Worm (Caenorhabditis elegans) whole organism, L4/young adult: ENCODE measurements around the gene C44B9.2.

ENCODE experiments used
- W03F9.2 ChIP-seq: fragments of 150-350 bp; optimal IDR thresholded peaks from 2 replicates; lab custom pipeline; 2014; ENCODE audit warnings: missing biosample characterization, missing genetic modification characterization
- dao-5 ChIP-seq: sonication (generic microtip); optimal IDR thresholded peaks from 2 replicates; lab custom pipeline; 2016; ENCODE audit warnings: missing genotype, missing genetic modification characterization, moderate library complexity, missing compliant biosample characterization
- him-1 ChIP-seq: sonication (generic microtip); optimal IDR thresholded peaks from 2 replicates; lab custom pipeline; 2016; ENCODE audit warnings: missing genotype, missing genetic modification reagents, missing genetic modification characterization, missing compliant biosample characterization

C44B9.2 gene

DNA sequence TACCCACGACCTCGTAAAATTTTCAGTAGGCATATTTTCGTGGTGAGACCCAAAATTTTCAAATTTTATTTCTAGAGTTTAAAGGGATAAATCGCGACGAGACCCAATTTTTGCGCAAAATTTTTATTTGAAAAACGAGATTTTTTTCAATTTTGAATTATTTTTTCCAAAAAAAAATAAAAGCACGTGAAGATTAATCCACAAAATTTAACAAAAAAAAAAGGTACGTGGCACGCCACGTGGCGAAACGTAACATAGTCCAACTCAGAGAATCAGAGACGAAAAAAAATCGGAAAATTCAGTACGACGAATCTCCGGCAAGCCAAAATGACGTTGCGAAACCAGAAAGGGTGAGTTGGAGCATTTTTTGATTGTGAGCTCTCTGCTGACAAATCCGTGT lies at the start of gene C44B9.2:
Gene C44B9.2 (plus strand): TSS at position 301 of the 400 bp plus-strand sequence.
- no peak for TF ChIP-seq W03F9.2
- TF ChIP-seq him-1 (tag; lab: Kevin White, UChicago): no peak
- no peak for TF ChIP-seq dao-5

DNA sequence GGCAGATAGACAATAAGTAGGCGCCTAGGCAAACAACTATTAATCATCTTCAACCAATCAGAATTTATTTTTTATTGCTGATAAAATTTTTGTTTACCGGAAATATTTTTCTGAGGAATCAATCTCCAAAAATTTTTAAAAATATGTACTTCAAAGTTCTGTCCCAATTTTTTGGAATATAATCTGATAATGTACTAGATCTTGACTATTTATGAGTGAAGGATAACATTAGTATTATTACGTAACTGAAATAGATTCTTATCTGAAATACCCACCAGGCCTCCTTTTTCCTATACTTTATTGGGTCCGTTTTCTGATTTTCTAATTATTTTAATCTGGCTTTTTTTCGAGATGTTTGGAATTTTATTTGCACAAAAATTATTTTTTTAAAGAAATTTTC lies 43.7 kb upstream of the C44B9.2 start:
- no peak for TF ChIP-seq W03F9.2
- TF ChIP-seq dao-5: no peak
- no peak for TF ChIP-seq him-1 (tag; lab: Kevin White, UChicago)

DNA sequence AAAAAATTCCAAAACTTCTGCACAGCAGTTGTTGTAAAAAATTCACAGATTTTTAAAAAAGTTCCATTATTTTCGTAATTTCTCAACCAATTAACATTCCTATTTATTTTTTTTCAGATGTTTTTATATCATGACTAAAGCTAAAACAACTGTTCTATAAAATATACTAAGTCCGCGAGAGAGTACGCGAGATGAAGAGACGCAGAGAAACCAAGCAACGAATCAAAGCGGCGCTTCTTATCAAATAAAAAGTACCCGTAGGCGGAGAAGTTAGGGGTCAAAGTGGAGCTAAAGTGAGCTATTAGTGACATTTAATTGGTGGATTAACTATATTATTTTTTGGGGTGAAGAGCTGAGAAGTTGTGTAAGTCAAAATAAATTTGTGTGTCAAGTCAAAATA lies 42.6 kb upstream of the C44B9.2 start, which contains the start of gene sbsp-1:
Gene sbsp-1 (plus strand): TSS at position 301 of the 400 bp plus-strand sequence.
- TF ChIP-seq him-1 (tag; lab: Kevin White, UChicago): no peak
- no peak for TF ChIP-seq W03F9.2
- no peak for TF ChIP-seq dao-5

DNA sequence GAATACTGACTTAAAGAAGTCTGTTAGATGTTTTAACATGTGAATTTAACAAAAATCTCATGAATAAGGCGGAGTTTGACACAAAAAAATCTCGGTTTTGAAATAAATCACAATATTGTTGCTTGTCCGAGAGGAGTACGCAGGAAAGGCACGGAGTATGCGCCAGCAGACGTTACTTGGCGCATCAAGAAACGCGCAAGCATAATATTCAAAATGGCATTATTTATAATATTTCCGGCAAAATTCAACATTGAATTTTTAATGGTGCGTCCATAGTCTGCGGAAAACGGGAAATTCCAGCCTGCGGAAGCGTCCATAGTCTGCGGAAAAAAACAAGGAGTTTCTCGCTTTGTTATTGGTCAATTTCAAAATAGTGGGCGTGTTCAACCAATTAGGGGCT lies 30.4 kb upstream of the C44B9.2 start, which contains the start of gene pde-12:
Gene pde-12 (minus strand): TSS at position 148 of the 400 bp plus-strand sequence.
- peak; percentile 69 for TF ChIP-seq W03F9.2
- TF ChIP-seq him-1 (tag; lab: Kevin White, UChicago): peak; percentile 30
- no peak for TF ChIP-seq dao-5

DNA sequence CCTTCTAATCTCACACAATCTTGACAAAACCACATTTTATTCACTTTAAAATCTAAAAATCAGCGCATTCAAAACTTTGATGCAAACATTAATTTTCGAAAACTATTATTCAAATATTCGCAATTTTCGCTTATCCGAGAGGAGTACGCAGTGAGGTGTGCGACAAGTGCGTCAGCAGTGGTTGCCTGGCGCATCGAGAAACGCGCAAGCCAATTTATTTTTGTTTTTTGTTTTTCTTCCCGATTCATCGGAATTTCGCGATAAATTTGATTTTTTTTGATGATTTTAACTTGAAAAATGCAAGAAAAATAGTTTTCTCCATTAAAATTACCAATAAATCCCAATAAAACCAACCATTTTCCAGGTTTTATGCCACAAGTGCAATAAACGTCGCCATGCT lies 26.4 kb upstream of the C44B9.2 start, which contains the start of the genes fbxb-85 and hex-3:
Gene fbxb-85 (minus strand): TSS at position 106 of the 400 bp plus-strand sequence.
Gene hex-3 (plus strand): TSS at position 365 of the 400 bp plus-strand sequence.
- TF ChIP-seq W03F9.2 (peak; percentile 93), dao-5 (no peak), him-1 (tag; lab: Kevin White, UChicago) (peak; percentile 80)

DNA sequence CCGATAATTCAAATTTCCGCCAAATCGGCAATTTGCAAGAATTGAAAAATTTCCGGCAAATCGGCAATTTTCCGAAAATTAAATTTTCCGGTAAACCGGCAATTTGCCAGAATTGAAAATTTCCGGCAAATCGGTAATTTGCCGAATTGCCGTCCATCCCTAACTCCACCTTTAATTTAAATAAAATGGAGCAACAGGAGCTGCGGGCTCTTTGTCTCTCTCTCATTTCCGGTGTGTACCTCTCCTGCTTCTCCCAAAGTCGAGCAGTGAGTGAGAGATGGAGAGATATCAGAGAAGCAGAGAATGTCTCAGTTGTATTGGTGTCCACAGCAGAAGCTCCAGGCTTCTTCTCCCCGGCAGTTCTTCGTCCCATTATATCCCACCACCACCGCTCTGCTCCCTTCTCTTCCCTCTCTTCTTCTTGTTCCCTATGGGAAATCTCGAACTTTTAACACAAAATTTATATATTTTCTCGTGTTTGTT lies 19.8 kb upstream of the C44B9.2 start, which contains the start of gene Y39A1C.1:
Gene Y39A1C.1 (plus strand): TSS at position 51 of the 483 bp plus-strand sequence.
- TF ChIP-seq W03F9.2 (no peak), dao-5 (no peak), him-1 (tag; lab: Kevin White, UChicago) (no peak)

DNA sequence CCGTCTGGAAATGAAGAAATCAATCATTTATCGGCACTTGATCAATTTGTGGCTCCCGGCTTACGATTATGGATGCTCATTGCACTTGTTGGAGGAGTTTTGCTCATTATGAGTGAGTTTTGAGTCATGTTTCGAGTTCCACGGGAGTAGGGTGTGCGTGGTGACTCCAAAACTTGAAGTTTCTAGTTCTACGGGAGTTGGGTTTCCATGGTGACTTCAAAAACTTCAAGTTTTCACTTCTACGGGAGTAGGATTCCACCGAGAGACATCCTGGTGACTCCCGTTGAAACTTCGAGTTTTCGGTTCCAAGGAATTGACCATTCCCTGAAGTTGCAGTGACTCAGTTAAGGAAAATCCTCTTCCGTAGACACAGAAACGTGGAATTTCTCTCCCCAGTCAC lies 18.4 kb upstream of the C44B9.2 start:
- TF ChIP-seq him-1 (tag; lab: Kevin White, UChicago): no peak
- TF ChIP-seq W03F9.2: no peak
- no peak for TF ChIP-seq dao-5

DNA sequence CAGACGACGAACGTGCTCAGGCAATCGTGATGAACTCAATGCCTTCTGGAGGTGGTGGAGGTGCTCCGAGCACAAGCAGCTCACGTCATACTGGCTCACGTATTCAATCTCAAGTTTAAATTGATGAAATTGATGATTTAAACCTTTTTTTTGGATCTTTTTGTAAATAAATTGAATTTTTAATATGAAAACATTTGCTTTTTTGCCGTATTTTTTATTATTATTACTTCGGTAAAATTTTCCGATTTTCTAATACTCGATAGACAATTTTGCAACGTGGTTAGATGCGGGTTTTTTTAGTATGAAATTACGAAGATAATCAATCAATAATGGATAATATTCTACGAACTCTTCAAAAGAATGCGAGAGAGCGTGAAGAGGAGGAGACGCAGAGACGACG lies 17.2 kb upstream of the C44B9.2 start, which contains the start of gene oxi-1:
Gene oxi-1 (plus strand): TSS at position 301 of the 400 bp plus-strand sequence.
- TF ChIP-seq dao-5: no peak

DNA sequence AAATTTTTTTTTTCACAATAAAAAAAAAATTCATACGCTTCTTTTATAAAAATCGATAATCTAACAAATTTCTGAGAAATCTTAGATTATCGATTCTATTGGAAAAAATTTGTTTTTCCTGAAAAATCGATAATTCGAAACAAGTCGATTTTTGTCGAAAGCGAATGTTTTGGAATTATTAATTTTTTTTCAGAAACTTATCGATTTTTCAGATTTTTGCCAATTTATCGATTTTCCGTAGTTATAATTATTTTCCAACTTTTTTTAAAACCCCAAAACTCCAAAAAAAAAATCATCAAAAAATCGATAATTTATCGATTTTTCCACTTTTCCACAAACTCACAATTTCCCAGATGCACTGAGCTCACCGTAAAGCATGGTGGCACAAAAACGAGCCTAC lies 13.9 kb upstream of the C44B9.2 start:
- TF ChIP-seq dao-5 (no peak), him-1 (tag; lab: Kevin White, UChicago) (no peak), W03F9.2 (no peak)

DNA sequence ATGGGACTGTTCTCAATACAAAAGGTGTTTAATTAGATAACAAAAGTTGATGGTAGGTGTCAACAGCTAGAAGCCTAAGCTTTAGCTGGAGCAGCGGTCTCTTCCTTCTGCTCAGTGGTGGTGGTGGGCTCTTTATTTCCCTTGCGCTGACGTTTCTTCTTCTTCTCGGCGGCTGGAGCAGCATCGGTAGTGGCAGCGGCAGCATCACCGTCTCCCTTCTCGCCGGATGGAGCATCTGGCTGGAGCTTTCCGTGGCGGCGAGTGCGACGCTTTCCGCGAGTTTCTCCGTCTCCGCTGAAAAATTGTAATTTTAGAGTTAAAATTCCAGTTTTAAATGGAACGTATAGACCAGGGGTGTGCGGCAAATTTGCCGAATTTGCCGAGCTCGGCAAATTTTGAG lies 8.1 kb upstream of the C44B9.2 start:
- TF ChIP-seq him-1 (tag; lab: Kevin White, UChicago) (no peak), dao-5 (no peak), W03F9.2 (no peak)

DNA sequence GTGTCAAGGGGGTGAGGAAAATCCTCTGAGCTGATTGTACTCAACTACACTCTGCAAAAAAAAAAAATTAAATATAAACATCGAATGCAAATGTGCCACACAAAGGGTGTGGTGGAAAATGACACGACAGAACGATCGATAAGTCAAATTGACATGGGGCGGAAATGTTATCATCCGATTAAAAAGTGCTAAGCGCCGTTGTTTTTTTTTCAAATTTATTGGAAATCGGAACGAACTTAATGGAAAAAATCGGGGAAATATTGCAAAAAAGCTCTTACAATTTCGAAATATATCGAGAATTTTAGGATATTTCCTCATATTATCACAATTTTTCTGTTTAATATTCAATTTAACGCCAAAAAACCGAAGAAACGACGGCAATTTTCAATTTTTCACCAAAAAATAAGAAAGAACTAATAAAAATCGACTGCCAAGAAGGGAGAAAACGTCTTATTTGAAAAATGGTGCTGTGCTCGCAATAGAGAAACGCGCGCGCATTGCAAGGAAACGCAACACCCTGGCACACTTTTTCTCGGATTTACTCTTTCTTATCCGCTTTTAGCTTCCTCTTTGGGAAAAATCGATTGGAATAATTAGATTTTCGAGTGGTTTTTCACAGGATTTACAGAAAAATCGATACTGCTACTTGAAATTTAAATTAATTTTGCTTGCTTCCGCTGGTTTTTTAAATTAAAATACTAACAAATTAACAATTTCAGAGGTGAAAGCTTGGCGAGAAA lies 6.4 kb upstream of the C44B9.2 start, which contains the start of the genes cey-4 and vps-50:
Gene cey-4 (minus strand): TSS at position 51 of the 740 bp plus-strand sequence.
Gene vps-50 (plus strand): TSS at position 541 of the 740 bp plus-strand sequence.
- TF ChIP-seq W03F9.2: no peak
- no peak for TF ChIP-seq dao-5
- no peak for TF ChIP-seq him-1 (tag; lab: Kevin White, UChicago)

DNA sequence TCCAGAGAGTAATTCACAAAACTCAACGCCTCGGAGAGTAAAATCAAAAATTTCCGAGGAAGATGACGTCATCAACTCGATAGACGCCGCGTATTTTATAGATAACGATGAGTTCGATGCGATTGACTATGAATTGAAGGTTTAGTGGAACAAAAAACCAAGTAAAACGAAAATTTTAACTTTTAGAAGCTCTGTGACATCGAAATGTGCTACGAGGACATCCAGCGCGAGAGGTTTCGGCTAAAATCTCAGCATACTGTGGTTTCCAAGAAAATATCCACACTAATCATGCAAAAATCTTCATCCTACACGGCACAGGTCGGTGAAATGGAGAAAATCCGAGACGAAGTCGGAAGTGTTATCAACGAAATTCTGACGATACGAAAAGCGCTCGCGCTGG lies 5.6 kb upstream of the C44B9.2 start:
- TF ChIP-seq W03F9.2 (no peak), dao-5 (no peak), him-1 (tag; lab: Kevin White, UChicago) (no peak)

DNA sequence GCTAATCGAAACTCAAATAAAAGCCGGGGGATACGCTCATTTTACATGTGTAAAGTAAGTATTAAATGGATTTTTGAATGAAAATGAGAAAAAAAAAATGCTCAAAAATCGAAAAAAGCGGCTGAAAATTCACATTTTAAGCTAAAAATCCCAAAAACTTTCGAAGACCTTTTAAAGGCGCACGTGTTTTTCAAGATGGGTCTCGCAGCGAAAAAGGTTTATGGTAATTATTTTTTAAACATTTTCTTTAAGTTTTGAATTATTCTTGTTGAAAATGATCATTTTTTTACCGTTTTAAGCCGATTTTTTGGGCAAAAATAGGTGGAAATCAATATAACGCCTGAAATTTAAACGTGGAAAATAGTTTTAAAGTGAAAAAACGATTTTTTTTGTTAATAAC lies 5.1 kb upstream of the C44B9.2 start:
- TF ChIP-seq dao-5 (no peak), him-1 (tag; lab: Kevin White, UChicago) (no peak), W03F9.2 (no peak)

DNA sequence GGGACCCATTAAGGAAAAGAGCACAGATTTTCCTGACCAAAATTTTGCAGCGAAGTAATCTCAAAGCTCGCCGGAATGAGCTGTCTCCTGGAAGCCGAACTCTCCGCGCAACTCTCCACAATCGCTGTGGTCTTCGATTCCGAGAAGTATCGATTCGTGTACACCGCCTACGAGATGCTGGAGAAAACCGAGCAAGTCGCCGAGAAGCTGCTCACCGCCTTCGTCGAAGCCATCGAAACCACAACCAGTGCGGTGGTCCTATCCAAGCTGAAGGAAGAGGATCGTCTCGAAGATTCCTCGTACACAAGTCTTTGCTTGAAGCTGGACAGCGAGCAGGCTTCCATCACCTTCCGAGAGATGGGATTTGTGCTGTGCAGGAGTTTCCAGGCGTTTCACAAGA lies 4.4 kb upstream of the C44B9.2 start:
- TF ChIP-seq him-1 (tag; lab: Kevin White, UChicago) (no peak), dao-5 (no peak), W03F9.2 (no peak)

DNA sequence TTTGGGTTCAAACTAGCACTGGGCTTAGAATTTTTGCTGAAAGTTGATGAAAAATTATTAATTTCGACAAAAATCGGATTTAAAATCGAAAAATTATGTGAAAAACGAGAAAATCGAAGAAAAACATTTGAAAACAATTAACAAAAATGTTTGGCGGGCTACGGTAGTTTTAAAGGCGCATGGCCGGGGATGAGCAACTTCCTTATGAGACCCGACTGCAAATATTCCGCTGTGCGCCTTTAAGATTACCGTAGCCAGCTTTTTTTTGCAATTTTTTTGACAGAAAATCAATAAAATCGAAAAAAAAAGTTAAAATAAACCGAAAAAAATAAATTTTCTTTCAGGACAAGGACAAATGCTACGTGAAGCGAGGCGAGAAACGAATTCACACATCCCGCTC lies 2.3 kb downstream of the C44B9.2 start:
- no peak for TF ChIP-seq W03F9.2
